Fruit fly (Drosophila melanogaster) whole organism, larva: ENCODE data around the gene CG14294.

Source experiments
- noc ChIP-seq: fragments of 200-800 bp; sonication (Bioruptor generic); optimal IDR thresholded peaks from 3 replicates; lab custom pipeline; 2019; ENCODE audit warnings: missing biosample characterization, mild to moderate bottlenecking, missing genetic modification characterization, moderate library complexity

Gene CG14294

dm6 chr3R:18913856-18914593 lies 12.0 kb upstream of the CG14294 start:
- TF ChIP-seq noc (tag; lab: Kevin White, UChicago): no peak

dm6 chr3R:18912782-18913331 lies 10.8 kb upstream of the CG14294 start, which contains the start of gene Sgsh:
Gene Sgsh (minus strand): TSS chr3R:18912922.
- peak; percentile 45 for TF ChIP-seq noc (tag; lab: Kevin White, UChicago)

DNA sequence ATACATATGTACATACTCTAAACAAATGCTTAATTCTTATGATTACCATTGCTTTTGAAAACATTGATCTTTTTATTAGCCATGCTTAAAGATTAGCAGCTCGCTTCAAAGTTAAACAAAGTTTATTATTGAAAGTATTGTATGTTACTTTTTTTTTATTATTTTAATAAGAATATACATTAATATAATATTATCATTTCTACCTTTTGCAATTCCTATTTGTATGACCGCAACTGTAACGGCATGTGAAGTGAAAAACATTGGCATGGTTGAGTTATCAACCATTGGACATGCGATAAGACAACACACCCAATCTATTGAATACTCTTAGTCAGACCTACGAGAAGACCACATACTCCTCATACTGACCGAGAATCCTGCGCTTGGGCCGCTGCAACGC lies 8.9 kb upstream of the CG14294 start:
- peak; percentile 44 for TF ChIP-seq noc (tag; lab: Kevin White, UChicago)

dm6 chr3R:18910336-18910735 lies 8.3 kb upstream of the CG14294 start:
- TF ChIP-seq noc (tag; lab: Kevin White, UChicago): no peak

DNA sequence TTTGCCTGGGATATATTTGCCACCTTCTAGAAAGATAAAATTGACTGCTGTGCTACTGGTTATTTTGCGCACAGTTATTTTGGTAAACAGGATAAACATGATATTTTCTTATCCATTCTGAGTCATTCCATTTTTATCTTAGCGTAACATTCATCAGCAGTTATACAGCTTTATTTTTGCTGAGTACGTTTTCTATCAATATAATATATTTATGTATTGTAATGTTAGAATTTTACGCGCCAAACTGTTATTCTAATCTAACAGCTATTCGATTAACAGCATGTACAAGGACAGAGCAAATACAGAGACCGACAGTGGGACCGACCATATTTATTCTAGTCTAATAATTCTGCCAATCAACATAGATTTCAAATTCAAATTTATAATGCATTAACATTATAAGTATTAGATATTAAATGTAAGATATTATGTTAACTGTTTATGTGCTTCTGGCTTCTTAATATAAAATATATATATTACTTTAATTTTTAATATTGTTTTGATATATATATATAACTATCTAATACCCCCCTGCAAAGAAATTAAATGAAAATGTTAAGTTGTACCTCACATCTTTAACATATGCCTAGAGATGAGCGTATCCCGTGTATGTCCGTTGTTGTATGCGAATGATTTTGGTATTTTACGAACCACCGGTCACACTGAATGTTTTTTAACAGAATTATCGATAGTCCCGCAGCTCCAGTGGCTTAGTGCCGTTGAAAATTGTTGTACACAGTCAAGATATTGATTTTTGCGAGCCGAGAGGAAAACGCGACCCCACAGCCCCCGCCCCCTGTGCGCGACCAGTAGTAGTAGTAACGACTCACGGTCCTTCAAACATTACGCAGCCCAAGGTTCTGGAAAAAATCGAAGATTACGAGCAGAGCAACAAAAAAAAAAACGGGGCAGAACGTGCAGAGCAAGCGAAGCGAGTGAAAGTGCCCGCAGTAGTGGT lies 4.1 kb upstream of the CG14294 start, which contains the start of gene EndoA:
TSS of gene EndoA (plus strand) at position 689 of the 958 bp plus-strand sequence.
- TF ChIP-seq noc (tag; lab: Kevin White, UChicago): peak; percentile 23

DNA sequence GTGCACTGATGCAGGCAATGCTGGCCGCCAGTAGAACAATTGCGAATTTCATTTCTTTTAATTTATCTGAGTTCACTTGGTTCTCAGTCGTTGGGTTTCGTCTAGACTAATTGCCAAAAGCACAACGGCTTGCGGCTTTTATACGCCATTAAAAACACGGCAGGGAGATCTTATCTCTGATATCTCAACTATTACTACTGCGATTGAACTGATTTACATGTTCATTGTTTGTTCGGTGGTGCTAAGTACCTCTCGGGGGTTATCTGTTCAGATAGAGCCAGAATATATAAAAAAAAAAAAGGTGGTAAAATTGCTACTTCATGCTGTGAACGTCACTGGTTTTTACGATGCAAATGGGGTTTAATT lies 3.5 kb upstream of the CG14294 start, which contains the start of gene CG14292:
TSS of gene CG14292 (minus strand) at position 101 of the 366 bp plus-strand sequence.
- no peak for TF ChIP-seq noc (tag; lab: Kevin White, UChicago)

DNA sequence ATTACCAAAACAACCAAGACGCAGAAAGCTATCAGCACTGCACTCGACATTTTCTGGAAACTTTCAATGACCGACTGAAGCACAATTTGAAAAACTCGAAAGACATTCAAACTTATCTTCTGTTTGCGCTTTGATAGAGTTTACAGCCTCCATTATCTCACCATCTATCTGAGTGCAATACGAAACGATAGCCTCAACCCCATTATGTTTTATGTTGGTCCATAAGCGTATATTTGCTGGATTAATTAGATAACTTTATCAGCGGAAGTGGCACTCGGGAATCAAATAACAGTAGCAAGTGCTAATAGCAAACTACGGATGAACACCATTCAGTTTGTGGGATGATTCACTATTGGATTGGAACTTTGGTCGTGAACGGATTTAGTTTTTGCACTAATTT lies 794 bp upstream of the CG14294 start, which contains the start of gene CG34284:
TSS of gene CG34284 (minus strand) at position 76 of the 400 bp plus-strand sequence.
- TF ChIP-seq noc (tag; lab: Kevin White, UChicago): peak; percentile 20

DNA sequence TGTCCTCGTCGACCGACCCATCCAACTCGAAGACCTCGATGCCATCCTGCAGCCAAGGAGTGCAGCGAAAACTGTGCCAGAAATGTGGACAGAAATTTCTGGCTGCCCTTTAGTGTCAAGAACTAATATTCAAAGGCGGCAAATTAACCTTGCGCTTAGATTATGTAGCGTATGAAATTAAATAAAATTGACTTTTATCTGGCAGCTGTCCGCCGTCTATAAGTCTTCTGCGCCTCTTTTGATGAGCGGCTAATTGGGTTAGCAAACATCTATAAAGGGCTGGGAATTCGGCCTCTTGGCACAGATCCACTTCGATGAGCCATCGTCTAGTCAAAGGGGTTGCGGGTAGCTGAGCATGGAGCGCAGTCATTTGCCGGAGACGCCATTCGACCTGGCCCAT lies 2.9 kb downstream of the CG14294 start, which contains the start of gene Rh2:
TSS of gene Rh2 (plus strand) at position 301 of the 400 bp plus-strand sequence.
- no peak for TF ChIP-seq noc (tag; lab: Kevin White, UChicago)

DNA sequence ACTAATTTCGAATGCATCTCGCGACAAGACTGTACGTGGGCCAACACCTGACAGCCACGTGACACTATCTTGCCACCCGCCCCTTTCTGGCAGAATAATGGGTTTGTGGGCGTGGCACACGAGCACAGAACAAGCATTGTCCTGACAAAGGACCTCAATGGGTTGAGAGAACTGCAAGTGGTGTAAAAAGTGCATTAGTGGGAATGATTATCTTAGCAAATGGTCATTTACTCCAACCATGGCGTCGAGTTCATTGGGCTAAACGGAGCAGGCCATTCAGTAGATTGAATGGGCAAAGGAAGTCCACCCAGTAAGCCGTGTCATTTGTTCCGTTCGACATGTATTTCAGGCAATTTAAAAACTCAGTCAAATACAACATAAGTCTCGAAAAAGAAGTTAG lies 4.2 kb downstream of the CG14294 start, which contains the start of gene CG14297:
TSS of gene CG14297 (plus strand) at position 301 of the 400 bp plus-strand sequence.
- no peak for TF ChIP-seq noc (tag; lab: Kevin White, UChicago)

DNA sequence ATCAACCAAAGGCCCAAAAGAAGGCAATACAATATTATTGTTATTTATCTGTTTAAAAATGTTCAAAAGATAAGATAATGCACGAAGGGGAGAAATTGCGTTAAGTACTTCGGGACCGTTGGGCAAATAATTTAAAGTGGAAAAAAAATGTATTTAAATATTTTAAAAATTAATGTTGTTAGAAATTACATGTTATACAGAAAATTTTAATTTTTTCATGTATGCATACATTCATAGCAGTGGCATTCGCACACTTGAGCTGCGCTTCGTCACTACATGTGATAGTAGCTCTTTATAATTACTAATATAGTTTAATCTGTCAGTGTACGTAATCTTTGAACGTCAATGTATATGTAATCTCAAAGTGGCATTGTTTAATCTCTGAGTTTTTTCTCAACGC lies 6.8 kb downstream of the CG14294 start:
- peak; percentile 67 for TF ChIP-seq noc (tag; lab: Kevin White, UChicago)

DNA sequence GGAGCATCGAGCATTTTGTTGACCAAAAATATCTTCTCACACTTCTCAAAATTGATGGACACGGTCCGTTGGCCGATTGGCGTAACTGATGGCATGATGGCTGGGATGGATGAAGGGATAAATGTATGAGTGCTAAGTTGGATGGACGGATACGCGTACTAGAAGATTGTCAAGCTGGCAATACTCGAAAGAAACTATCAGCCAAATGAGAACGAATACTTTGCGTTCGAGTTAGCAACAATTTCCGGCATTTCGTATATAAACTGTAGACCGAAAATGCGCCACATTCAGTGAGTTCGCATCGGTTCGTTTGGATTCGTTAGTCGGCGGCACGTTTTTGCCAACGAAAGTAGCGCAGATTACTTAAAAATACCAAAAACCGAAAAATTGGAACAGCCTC lies 26.8 kb downstream of the CG14294 start, which contains the start of gene CG14298:
TSS of gene CG14298 (plus strand) at position 301 of the 400 bp plus-strand sequence.
- no peak for TF ChIP-seq noc (tag; lab: Kevin White, UChicago)

dm6 chr3R:18851698-18852097 lies 50.4 kb downstream of the CG14294 start, which contains the start of gene CG31226:
Gene CG31226 (minus strand): TSS chr3R:18851798.
- no peak for TF ChIP-seq noc (tag; lab: Kevin White, UChicago)
